Worm (Caenorhabditis elegans) whole organism, L4/young adult: ENCODE measurements around the gene mob-1.

Experiments
- W03F9.2 ChIP-seq: fragments of 150-350 bp; optimal IDR thresholded peaks from 2 replicates; lab custom pipeline; 2014; ENCODE audit warnings: missing biosample characterization, missing genetic modification characterization
- dao-5 ChIP-seq: sonication (generic microtip); optimal IDR thresholded peaks from 2 replicates; lab custom pipeline; 2016; ENCODE audit warnings: missing genotype, missing genetic modification characterization, moderate library complexity, missing compliant biosample characterization
- him-1 ChIP-seq: sonication (generic microtip); optimal IDR thresholded peaks from 2 replicates; lab custom pipeline; 2016; ENCODE audit warnings: missing genotype, missing genetic modification reagents, missing genetic modification characterization, missing compliant biosample characterization

Gene mob-1

DNA sequence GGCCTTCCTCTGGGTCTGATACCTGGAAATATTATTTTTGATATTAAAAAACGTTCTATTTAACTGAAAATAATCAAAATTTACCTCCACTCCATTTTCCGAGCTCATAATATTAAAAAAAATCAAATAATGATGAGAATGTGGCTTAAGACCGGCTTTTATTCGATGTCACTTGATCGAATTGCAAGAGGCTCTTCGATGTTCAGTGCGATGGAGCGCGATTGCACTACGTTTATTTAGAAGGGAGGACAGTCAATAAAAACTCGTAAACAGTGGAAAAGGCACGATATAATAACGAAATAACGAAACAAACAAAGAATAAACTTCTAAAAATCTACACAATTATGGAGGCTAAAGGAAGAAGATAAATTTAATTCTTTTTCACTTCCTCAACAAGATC is 5.6 kb upstream of the mob-1 start, which contains the start of gene tag-30:
Gene tag-30, minus strand, starts transcription at position 383 of the 400 bp plus-strand sequence.
- no peak for TF ChIP-seq dao-5 (tag; lab: Kevin White, UChicago)
- TF ChIP-seq him-1 (tag; lab: Kevin White, UChicago) = no peak
- peak; percentile 50 for TF ChIP-seq W03F9.2 (tag; lab: Kevin White, UChicago)

DNA sequence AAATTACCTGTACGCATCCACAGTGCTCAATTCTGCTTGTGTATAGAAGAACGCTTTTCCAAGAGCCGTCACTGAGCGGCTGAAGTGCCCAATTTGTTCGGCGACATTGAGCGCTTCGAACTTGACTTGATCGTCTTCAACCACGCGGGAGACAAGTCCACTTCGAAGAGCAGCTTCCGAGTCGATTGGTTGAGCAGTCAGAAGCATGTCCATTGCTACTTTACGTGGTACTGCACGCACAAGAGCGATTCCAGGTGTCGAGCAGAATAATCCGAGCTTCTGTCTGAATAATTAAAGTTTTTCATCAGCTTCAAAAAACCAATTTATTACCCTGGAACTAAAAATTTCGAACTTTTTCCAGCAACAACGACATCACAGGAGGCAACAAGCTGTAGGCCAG is 4.9 kb upstream of the mob-1 start:
- TF ChIP-seq W03F9.2 (tag; lab: Kevin White, UChicago) = no peak
- TF ChIP-seq dao-5 (tag; lab: Kevin White, UChicago) = no peak
- TF ChIP-seq him-1 (tag; lab: Kevin White, UChicago) = no peak

DNA sequence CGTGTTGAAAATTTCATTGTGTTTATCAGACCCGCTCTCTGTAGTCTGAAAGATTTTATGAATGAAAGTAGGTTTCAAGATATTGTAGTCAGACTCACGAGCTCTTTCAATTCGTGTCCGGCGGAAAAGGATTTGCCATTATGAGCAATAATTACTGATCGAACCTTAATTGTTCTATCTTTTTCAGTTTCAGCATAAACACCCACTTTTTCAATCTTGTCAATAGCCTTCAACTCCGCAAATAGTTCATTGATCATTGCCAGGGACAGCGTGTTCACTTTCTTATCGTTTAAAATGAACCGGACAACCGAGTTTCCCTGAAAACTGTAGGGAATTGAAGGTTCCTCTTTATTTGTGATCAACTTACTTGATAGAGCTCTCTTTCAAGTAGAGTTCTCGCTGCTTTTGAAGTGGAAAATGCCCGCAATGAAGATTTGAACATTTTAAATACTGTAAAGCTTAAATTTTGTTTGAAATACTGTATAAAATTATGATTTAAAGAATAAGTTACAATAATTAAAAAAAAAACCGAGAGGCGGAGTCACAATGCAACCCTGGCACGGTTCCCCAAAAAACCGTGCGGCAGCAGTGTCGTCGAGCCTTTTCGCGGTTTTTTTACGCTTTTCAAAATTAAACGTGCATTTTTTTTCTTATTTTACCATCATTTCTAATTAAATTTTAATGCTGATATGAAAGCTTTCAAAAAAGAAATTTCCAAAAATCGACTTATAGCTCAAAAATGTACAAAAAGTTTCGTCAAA is 4.3 kb upstream of the mob-1 start, which contains the start of gene ech-2:
Gene ech-2, minus strand, starts transcription at position 452 of the 761 bp plus-strand sequence.
- TF ChIP-seq him-1 (tag; lab: Kevin White, UChicago) (no peak), dao-5 (tag; lab: Kevin White, UChicago) (no peak), W03F9.2 (tag; lab: Kevin White, UChicago) (peak; percentile 26)

DNA sequence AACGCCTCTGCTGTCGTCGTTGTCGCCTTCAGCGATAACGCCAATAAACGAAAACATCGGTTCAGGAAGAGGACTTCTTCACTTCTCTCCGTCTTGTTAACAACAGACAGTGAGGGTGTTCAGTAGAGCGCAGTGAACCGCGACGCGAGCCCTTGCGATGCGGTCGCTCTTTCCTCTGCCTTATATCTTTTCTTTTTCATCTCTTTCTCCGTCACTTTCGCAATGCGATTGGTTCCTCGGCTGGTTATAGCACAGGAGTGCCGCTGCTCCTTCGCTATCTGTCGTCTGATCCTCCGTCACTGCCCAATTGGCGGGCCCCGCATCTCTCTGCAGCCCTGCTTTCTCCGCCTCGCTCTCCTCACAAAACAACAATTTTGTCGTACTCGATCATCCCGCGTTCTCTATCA is 3.2 kb upstream of the mob-1 start:
- TF ChIP-seq him-1 (tag; lab: Kevin White, UChicago) (peak; percentile 72), W03F9.2 (tag; lab: Kevin White, UChicago) (no peak)

DNA sequence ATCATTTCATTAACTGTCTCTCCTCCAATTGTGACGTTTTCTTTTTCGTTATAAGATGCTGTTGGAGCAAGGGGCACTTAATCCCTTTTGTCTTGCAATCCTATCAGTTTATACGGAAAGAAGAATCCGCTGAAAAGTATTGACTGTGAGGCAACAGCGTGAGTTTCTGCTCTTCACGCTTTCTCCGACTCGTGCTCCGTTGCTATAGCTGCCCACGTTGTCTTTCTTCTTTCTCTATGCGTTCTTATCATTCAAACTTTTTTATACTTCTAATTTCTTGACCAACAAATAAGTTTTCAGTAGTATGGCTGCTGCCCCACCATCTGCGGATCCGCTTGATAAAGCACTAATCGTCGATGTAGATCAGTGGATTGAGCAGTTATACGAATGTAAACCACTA is 2.2 kb upstream of the mob-1 start, which contains the start of gene let-92:
Gene let-92, plus strand, starts transcription at position 301 of the 400 bp plus-strand sequence.
- TF ChIP-seq dao-5 (tag; lab: Kevin White, UChicago) = no peak
- no peak for TF ChIP-seq W03F9.2 (tag; lab: Kevin White, UChicago)
- TF ChIP-seq him-1 (tag; lab: Kevin White, UChicago) = no peak

DNA sequence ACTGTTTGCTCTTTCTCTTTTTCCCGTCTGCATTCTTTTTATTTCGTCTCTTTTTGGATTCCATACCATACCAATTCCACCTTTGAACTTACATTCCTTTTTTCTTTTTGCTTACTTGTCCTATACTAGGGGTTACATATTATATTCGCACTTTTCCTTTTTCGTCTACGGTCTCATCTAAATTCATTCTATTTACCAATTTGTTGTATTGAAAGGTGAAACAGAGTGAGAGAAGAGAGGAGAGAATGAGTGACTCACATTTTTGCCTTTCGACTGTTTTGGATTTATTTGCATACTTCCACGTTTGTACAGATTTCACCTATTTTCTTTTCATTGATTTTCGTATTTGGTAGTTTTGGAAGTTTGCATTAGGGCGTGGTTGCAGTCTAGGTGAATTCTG is 3.1 kb downstream of the mob-1 start:
- no peak for TF ChIP-seq him-1 (tag; lab: Kevin White, UChicago)
- no peak for TF ChIP-seq dao-5 (tag; lab: Kevin White, UChicago)
- TF ChIP-seq W03F9.2 (tag; lab: Kevin White, UChicago) = no peak

DNA sequence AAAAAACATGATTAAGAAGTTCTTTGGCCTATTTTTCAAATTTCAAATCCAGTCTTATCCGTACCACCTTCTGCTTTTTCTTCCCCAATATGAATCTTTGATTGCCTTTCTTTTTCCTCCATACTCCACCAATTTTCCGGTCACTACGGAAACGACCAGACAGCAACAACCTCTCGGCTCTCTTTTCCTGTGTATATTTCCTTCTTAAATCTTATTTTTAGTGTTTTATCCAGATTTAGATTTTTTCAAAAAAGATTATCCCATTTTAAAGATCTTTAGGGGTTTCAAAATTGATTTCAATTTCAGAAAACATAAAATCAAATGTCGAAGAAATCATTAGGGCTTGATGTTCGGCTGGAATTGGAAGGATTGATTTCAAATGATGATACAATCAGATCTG is 3.9 kb downstream of the mob-1 start, which contains the start of gene trpa-1:
Gene trpa-1, plus strand, starts transcription at position 301 of the 400 bp plus-strand sequence.
- TF ChIP-seq W03F9.2 (tag; lab: Kevin White, UChicago) (no peak), dao-5 (tag; lab: Kevin White, UChicago) (no peak), him-1 (tag; lab: Kevin White, UChicago) (no peak)

DNA sequence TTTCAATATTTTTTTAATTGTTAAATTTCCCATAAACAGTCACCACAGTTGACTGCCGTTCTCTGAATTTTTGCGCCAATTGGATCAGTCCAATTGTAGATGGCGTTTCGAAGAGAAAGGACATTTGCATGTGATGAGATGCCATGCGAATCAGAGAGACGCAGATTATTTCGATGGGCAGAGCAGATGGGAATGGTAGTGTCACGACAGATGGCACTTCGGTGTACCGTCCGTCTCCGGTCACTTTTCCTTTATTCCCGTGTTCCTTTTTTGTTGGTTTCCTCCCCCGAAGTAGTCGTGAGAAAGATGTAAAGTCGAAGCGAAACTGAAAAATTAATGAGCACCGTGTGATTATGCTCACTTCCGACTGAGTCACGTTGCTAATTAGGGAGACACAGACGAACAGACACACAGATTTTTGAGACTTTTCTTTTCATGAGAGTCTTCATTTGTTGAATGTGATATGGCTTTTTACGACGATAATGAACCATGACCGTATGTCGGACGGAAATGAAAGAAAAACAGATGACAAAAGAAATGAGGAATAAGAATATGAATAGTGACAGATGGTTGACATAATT is 7.4 kb downstream of the mob-1 start:
- no peak for TF ChIP-seq dao-5 (tag; lab: Kevin White, UChicago)
- no peak for TF ChIP-seq him-1 (tag; lab: Kevin White, UChicago)
- TF ChIP-seq W03F9.2 (tag; lab: Kevin White, UChicago) = no peak

DNA sequence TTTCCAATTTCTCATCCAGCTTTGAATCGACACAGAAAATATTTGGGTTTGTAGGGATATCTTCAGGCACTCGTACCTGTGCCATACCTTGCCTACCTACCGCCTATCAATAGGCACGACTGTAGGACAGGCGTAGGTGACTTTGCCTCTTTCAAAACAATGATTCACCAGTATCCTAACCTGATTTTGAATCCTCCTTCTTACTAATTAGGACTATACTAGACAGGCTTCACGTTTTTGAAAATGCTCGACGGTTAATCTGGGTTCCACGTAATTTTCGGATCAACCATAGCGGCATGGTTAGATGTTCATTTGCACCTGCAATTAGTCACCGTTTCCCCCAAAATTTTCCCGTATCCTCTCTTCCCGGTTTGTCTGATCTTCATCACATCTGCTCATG is 8.1 kb downstream of the mob-1 start:
- TF ChIP-seq dao-5 (tag; lab: Kevin White, UChicago) = no peak
- no peak for TF ChIP-seq W03F9.2 (tag; lab: Kevin White, UChicago)

DNA sequence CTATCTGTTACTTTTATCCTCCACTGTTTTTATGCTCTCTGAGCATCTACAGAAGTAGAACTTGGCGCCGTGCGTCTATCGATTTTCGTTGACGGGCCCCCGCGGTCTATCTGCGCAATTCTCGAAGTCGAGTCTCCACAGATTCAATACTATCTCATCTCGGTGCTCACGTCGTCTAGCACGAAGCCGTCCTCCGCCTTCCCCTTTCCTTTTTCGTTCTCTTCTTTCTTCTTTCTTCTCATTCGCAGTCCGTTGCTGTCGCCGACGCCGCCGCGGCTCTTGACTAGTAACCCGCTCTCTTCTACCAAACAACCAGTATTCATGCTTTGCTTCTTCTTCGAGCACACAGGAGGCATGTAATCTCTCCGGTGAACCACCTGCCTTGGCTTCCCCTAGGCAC is 10.7 kb downstream of the mob-1 start:
- TF ChIP-seq W03F9.2 (tag; lab: Kevin White, UChicago) (no peak), him-1 (tag; lab: Kevin White, UChicago) (peak; percentile 36), dao-5 (tag; lab: Kevin White, UChicago) (no peak)

DNA sequence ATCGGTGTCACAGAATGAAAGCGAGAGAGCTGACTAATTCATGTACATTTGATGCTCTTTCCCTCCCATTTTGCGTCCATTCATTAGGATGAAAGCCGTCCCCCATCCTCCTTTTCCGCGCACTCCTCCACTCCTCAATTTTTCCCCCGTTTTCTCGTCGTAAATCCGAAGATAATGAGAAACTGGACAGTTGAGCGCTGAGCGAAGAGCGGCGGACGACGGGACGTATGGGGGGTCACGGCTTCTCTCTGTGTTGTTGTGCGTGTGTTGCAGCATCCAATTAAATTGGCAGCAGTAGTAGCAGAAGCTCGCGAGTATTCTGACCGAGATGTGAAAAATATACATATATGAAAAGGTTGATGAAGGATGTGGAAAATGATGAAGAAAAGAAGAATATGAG is 11.5 kb downstream of the mob-1 start:
- no peak for TF ChIP-seq dao-5 (tag; lab: Kevin White, UChicago)
- no peak for TF ChIP-seq him-1 (tag; lab: Kevin White, UChicago)
- no peak for TF ChIP-seq W03F9.2 (tag; lab: Kevin White, UChicago)

DNA sequence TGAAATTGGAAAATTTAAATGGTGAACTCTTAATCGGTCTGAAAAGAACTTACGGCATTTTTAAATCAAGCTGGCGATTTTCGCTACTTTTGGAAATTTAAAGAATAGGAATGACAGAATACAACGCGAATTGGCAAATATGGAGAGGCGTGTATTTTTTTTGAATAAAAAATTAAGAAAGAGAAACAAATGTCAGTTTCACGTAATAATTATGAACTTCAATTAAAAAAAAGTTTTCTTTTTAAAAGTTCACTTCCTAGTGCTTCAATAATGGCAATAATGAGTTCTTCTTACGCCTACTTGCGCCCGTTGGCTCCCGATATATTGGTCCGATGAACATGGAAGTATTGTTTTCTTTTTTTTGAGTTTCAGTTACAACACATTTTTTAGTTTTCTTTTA is 17.3 kb downstream of the mob-1 start, which contains the start of gene pph-2:
Gene pph-2, minus strand, starts transcription at position 101 of the 400 bp plus-strand sequence.
- TF ChIP-seq W03F9.2 (tag; lab: Kevin White, UChicago) (no peak), him-1 (tag; lab: Kevin White, UChicago) (no peak), dao-5 (tag; lab: Kevin White, UChicago) (no peak)

DNA sequence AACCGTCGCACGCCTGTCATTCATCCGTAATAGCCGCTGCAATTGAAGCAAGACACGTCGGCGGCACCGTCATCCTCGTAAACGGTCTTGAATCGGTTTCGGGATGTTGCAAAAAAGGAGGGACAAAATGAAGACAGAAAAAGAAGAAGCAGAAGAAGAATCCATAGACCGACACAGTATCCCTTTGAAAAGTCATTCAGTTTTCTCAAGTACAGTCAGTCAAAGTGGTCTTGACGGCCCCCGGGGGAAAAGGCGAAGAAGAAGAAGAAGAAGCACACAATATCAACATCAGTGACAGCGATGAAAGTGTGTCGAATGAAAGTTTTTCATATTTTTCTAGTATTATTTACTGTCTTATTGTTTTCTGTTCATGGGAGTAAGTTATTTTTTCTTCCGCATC is 17.9 kb downstream of the mob-1 start, which contains the start of gene cutl-27:
Gene cutl-27, plus strand, starts transcription at position 301 of the 400 bp plus-strand sequence.
- TF ChIP-seq him-1 (tag; lab: Kevin White, UChicago) (no peak), W03F9.2 (tag; lab: Kevin White, UChicago) (no peak), dao-5 (tag; lab: Kevin White, UChicago) (no peak)
